Fruit fly (Drosophila melanogaster): ENCODE results near the gene CG32061.
A peak's percentile ranks its signal among the peaks of the same experiment; 100 is the strongest.

CG32061 gene

dm6 chr3L:10478214-10478613 lies 14.6 kb downstream of the CG32061 start, which contains the start of gene CG46430:
CG46430 (plus strand) TSS chr3L:10478514.
- TF ChIP-seq topi (GFP tag; optimal IDR thresholded peaks at IDR 0.05) (no peak), Smox (GFP tag; optimal IDR thresholded peaks at IDR 0.05) (no peak), esn (GFP tag; optimal IDR thresholded peaks at IDR 0.05) (no peak), CG3919 (GFP tag; optimal IDR thresholded peaks at IDR 0.05) (no peak), lz (GFP tag; optimal IDR thresholded peaks at IDR 0.05) (no peak), CG31627 (GFP tag; optimal IDR thresholded peaks at IDR 0.05) (no peak), CG15336 (GFP tag; IDR thresholded peaks at IDR 0.05) (no peak), CG10631 (GFP tag; optimal IDR thresholded peaks at IDR 0.05) (no peak), fd85E (GFP tag; optimal IDR thresholded peaks at IDR 0.05) (no peak), ss (GFP tag; optimal IDR thresholded peaks at IDR 0.05) (no peak), CG6792 (GFP tag; optimal IDR thresholded peaks at IDR 0.05) (no peak)

- TF ChIP-seq achi (GFP tag; optimal IDR thresholded peaks at IDR 0.05) (no peak), Lpt (GFP tag; optimal IDR thresholded peaks at IDR 0.05) (no peak), CG6792 (GFP tag; optimal IDR thresholded peaks at IDR 0.05) (no peak), CG31627 (GFP tag; optimal IDR thresholded peaks at IDR 0.05) (no peak), CG6854 (GFP tag; optimal IDR thresholded peaks at IDR 0.05) (no peak), Ets21C (GFP tag; optimal IDR thresholded peaks at IDR 0.05) (no peak), CG9139 (GFP tag; optimal IDR thresholded peaks at IDR 0.05) (no peak), CG32006 (GFP tag; optimal IDR thresholded peaks at IDR 0.05) (no peak), Hr38 (GFP tag; optimal IDR thresholded peaks at IDR 0.05) (no peak), Met (GFP tag; optimal IDR thresholded peaks at IDR 0.05) (no peak), Sox102F (GFP tag; optimal IDR thresholded peaks at IDR 0.05) (no peak), spab (GFP tag; optimal IDR thresholded peaks at IDR 0.05) (no peak), CG6276 (GFP tag; optimal IDR thresholded peaks at IDR 0.05) (no peak), esn (GFP tag; optimal IDR thresholded peaks at IDR 0.05) (no peak), CG8632 (GFP tag; optimal IDR thresholded peaks at IDR 0.05) (no peak), Hr39 (GFP tag; optimal IDR thresholded peaks at IDR 0.05) (no peak), CG11762 (GFP tag; optimal IDR thresholded peaks at IDR 0.05; ENCODE audit: insufficient read depth) (no peak)
Observed at dm6 chr3L:10481112-10481511, 17.5 kb downstream of the CG32061 start, which contains the start of gene Rbfox1. Rbfox1 (plus strand) TSS chr3L:10481412.

DNA sequence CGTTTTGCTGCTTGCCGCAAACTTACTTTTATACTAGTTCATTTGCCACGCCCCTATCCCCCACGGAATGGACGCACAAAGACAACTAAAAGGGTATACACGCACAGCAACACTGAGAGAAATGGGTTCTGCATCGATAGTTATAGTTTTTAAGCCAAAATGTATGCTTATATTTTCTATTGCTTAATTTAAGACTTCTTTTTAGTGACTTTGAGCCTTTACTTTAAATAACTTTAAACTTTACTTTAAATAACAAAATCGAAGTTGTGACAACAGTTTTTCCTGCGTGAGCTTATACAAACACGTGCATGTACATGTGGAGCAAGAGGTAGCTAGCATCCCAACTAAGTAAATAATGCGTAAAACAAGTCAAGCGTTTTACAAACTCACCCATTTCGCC lies 18.9 kb downstream of the CG32061 start:
- TF ChIP-seq eg (GFP tag; IDR thresholded peaks at IDR 0.05) (0 out of 3 replicates have a peak, but pooled peaks have one; percentile 38), CG6276 (GFP tag; optimal IDR thresholded peaks at IDR 0.05) (peak; percentile 2), Hr4 (GFP tag; optimal IDR thresholded peaks at IDR 0.05) (no peak), CG32006 (GFP tag; optimal IDR thresholded peaks at IDR 0.05) (peak; percentile 19)

DNA sequence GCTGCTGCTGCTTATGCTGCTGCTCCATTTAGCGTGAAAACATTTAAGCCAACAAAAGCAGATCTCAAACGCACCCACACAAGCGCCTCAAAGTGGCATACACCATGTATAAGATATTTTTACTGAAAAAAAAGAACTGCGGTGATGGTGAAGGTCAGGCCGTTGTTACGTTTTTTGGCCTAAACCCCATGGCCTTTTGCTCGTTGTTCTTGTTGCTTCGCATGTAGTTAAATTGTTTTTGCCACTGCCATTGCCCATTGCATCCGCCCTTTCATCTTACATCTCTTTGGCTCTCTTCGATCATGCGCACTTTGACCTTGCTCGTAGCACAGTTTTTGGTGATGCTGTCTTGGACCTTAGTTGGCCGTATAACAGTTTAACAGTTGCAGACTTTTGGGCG lies 21.9 kb downstream of the CG32061 start:
- TF ChIP-seq achi (GFP tag; optimal IDR thresholded peaks at IDR 0.05) (no peak), pdm3 (GFP tag; optimal IDR thresholded peaks at IDR 0.05) (no peak), dsx (GFP tag; optimal IDR thresholded peaks at IDR 0.05; ENCODE audit: poor library complexity, severe bottlenecking) (no peak), Eip75B (GFP tag; optimal IDR thresholded peaks at IDR 0.05) (no peak), salr (GFP tag; optimal IDR thresholded peaks at IDR 0.05) (no peak), CG8119 (GFP tag; IDR thresholded peaks at IDR 0.05) (no peak), CG7368 (GFP tag; optimal IDR thresholded peaks at IDR 0.05) (no peak), topi (GFP tag; optimal IDR thresholded peaks at IDR 0.05) (no peak), svp (GFP tag) (no peak), Gug (GFP tag; IDR thresholded peaks at IDR 0.05) (no peak)

DNA sequence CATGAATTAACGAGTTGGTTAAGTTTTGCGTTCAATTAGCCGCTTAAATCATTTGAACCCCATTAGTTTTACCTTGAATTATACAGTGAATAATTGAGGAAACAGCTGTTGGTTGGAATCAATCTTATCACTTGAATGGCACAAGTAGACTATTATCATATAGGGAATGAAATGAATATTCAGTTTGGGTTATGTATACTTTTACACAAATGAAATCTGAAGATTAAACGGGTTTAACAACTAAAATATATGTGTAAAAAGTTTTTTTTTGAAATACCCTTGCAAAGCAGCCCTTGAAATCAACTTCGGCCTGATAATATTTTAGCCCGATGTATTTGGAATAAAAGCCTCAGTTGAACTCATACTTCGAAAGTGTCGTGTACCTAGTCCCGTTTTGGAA lies 26.9 kb downstream of the CG32061 start, which contains the start of gene S-Lap4:
Gene S-Lap4, plus strand, starts transcription at position 301 of the 400 bp plus-strand sequence.
- no peak for TF ChIP-seq svp (GFP tag)
- TF ChIP-seq Ets21C (GFP tag; optimal IDR thresholded peaks at IDR 0.05) = no peak
- TF ChIP-seq Hr39 (GFP tag; optimal IDR thresholded peaks at IDR 0.05) = no peak
- TF ChIP-seq Hr38 (GFP tag; optimal IDR thresholded peaks at IDR 0.05) = no peak
- no peak for TF ChIP-seq Ets96B (tag; optimal IDR thresholded peaks at IDR 0.05)
- no peak for TF ChIP-seq CG6792 (GFP tag; optimal IDR thresholded peaks at IDR 0.05)
- TF ChIP-seq fkh (GFP tag; optimal IDR thresholded peaks at IDR 0.05) = no peak
- TF ChIP-seq CG16779 (tag; optimal IDR thresholded peaks at IDR 0.05) = no peak
- TF ChIP-seq CG4318 (GFP tag; optimal IDR thresholded peaks at IDR 0.05) = no peak
- TF ChIP-seq Sox102F (GFP tag; optimal IDR thresholded peaks at IDR 0.05) = no peak
- TF ChIP-seq fd59A (GFP tag; optimal IDR thresholded peaks at IDR 0.05) = no peak

All from whole organism, prepupa.